Worm (Caenorhabditis elegans): ENCODE data around the gene srg-2.

ce11 chrIII:6230870-6231269 lies 29.1 kb downstream of the srg-2 start, which contains the start of gene esyt-2:
- TF ChIP-seq nhr-232 (tag; optimal IDR thresholded peaks at IDR 0.05): no peak
- TF ChIP-seq hlh-15 (tag; optimal IDR thresholded peaks at IDR 0.05): no peak
- TF ChIP-seq hlh-30 (tag; optimal IDR thresholded peaks at IDR 0.05; ENCODE audit: insufficient read depth): no peak
- no peak for TF ChIP-seq tbx-2 (tag; optimal IDR thresholded peaks at IDR 0.05)
- no peak for TF ChIP-seq dmd-4 (tag; optimal IDR thresholded peaks at IDR 0.05; ENCODE audit: borderline replicate concordance)
- no peak for TF ChIP-seq pha-2 (tag; optimal IDR thresholded peaks at IDR 0.05)
- no peak for TF ChIP-seq nhr-11 (tag; optimal IDR thresholded peaks at IDR 0.05)
